Fruit fly (Drosophila melanogaster): ENCODE measurements around the gene Rlip.

Gene Rlip

DNA sequence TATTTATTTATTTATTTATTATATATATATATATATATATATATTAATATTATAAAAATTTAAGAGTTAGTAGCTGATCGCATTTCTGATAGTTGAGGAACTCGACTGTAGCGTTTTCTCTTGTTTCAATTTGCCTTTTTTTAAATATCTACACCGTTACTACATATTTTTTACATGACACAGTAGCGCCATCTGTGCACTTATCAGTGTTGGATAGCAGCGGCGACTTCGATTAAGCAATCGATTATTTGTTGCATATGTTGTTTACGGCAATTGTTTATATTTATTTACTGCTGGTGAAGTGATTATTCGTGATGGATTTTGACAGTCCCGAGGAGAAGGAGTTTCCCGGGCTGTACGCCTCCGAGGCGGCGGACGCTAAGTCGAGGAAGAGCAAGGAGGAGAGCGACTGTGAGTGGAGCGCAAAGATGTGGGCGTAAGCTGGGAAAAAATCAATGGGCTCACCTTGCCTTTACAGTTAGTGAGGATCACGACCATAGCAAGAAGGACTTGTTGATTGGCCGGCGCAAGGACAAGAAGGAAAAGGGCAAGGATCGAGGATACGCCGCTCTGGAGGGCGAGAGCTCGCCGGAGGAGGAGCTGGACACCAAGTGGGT is at the start of gene Rlip (continued):
- 0 out of 3 replicates have a peak, but pooled peaks have one; percentile 25 for TF ChIP-seq otp (GFP tag; IDR thresholded peaks at IDR 0.05)
- TF ChIP-seq Ravus (GFP tag; IDR thresholded peaks at IDR 0.05), result no peak
- TF ChIP-seq sens-2 (GFP tag; IDR thresholded peaks at IDR 0.05), result no peak
- peak; percentile 47 for TF ChIP-seq CG4820 (GFP tag; optimal IDR thresholded peaks at IDR 0.05)
- no peak for TF ChIP-seq fd96Cb (tag; optimal IDR thresholded peaks at IDR 0.05)
- TF ChIP-seq pfk (GFP tag; optimal IDR thresholded peaks at IDR 0.05), result no peak
- no peak for TF ChIP-seq CG11696 (GFP tag; IDR thresholded peaks at IDR 0.05)
- TF ChIP-seq hkb (optimal IDR thresholded peaks at IDR 0.05), result peak; percentile 8
- TF ChIP-seq hkb (GFP tag; IDR thresholded peaks at IDR 0.05), result 0 out of 2 replicates have a peak, but pooled peaks have one; percentile 31
- peak; percentile 34 for TF ChIP-seq CG17829 (tag; optimal IDR thresholded peaks at IDR 0.05)
- no peak for TF ChIP-seq prd (optimal IDR thresholded peaks at IDR 0.05)
- peak; percentile 37; the same call in 1 of the 3 replicates for TF ChIP-seq prd (GFP tag; IDR thresholded peaks at IDR 0.05)
- TF ChIP-seq CG10147 (GFP tag; optimal IDR thresholded peaks at IDR 0.05), result no peak
- peak; percentile 38; the same call in 2 of the 3 replicates for TF ChIP-seq ase (GFP tag; IDR thresholded peaks at IDR 0.05)
- TF ChIP-seq az2 (GFP tag; optimal IDR thresholded peaks at IDR 0.05), result no peak
- TF ChIP-seq CG12219 (GFP tag; optimal IDR thresholded peaks at IDR 0.05), result no peak
- TF ChIP-seq GATAe (GFP tag; conservative IDR thresholded peaks at IDR 0.05), result no peak
- 0 out of 2 replicates have a peak, but pooled peaks have one; percentile 18 for TF ChIP-seq CG14441 (GFP tag; IDR thresholded peaks at IDR 0.05)
- no peak for TF ChIP-seq CG9797 (GFP tag; optimal IDR thresholded peaks at IDR 0.05)
- no peak for TF ChIP-seq D19A (tag; optimal IDR thresholded peaks at IDR 0.05)
- TF ChIP-seq PHDP (tag; optimal IDR thresholded peaks at IDR 0.05), result no peak
- no peak for TF ChIP-seq CG5180 (GFP tag; optimal IDR thresholded peaks at IDR 0.05)
- TF ChIP-seq ap (GFP tag; IDR thresholded peaks at IDR 0.05), result no peak
- no peak for TF ChIP-seq Optix (GFP tag; IDR thresholded peaks at IDR 0.05)
- TF ChIP-seq kah (GFP tag; optimal IDR thresholded peaks at IDR 0.05), result no peak
- no peak for TF ChIP-seq CG31365 (tag; optimal IDR thresholded peaks at IDR 0.05)
- peak; percentile 14 for TF ChIP-seq CG3163 (GFP tag; optimal IDR thresholded peaks at IDR 0.05)
- no peak for TF ChIP-seq dimm (GFP tag; IDR thresholded peaks at IDR 0.05)
- TF ChIP-seq CG9817 (tag; optimal IDR thresholded peaks at IDR 0.05), result peak; percentile 47
- TF ChIP-seq stwl (tag; optimal IDR thresholded peaks at IDR 0.05), result peak; percentile 99
- TF ChIP-seq gro (GFP tag; optimal IDR thresholded peaks at IDR 0.05), result peak; percentile 64
- peak; percentile 22 for TF ChIP-seq chn (GFP tag; optimal IDR thresholded peaks at IDR 0.05)
- TF ChIP-seq wor (GFP tag; IDR thresholded peaks at IDR 0.05), result no peak
- TF ChIP-seq ssp (GFP tag; IDR thresholded peaks at IDR 0.05), result peak; percentile 60
- peak; percentile 51; the same call in 1 of the 2 replicates for TF ChIP-seq ranshi (GFP tag; IDR thresholded peaks at IDR 0.05)
- no peak for TF ChIP-seq NC2α (GFP tag; optimal IDR thresholded peaks at IDR 0.05)
- TF ChIP-seq gce (GFP tag; IDR thresholded peaks at IDR 0.05), result no peak
- peak; percentile 52 for TF ChIP-seq jumu (GFP tag; optimal IDR thresholded peaks at IDR 0.05)
- no peak for TF ChIP-seq abd-A (tag; optimal IDR thresholded peaks at IDR 0.05)
- TF ChIP-seq da (GFP tag; optimal IDR thresholded peaks at IDR 0.05), result no peak
- peak; percentile 9 for TF ChIP-seq CG15269 (tag; optimal IDR thresholded peaks at IDR 0.05)
- no peak for TF ChIP-seq NC2β (GFP tag; optimal IDR thresholded peaks at IDR 0.05)
- TF ChIP-seq ac (GFP tag; optimal IDR thresholded peaks at IDR 0.05), result no peak
- TF ChIP-seq Sox100B (GFP tag; optimal IDR thresholded peaks at IDR 0.05), result no peak
- TF ChIP-seq exex (tag; optimal IDR thresholded peaks at IDR 0.05), result peak; percentile 18
- TF ChIP-seq CG10209 (GFP tag; optimal IDR thresholded peaks at IDR 0.05), result peak; percentile 24
- TF ChIP-seq NfI (GFP tag; optimal IDR thresholded peaks at IDR 0.05), result peak; percentile 46
- TF ChIP-seq CG7963 (GFP tag; IDR thresholded peaks at IDR 0.05; ENCODE audit: partially characterized antibody), result 0 out of 3 replicates have a peak, but pooled peaks have one; percentile 41
- peak; percentile 45 for TF ChIP-seq bab2 (GFP tag; optimal IDR thresholded peaks at IDR 0.05)
- TF ChIP-seq ERR (GFP tag; optimal IDR thresholded peaks at IDR 0.05), result peak; percentile 3
- TF ChIP-seq CG8089 (GFP tag; optimal IDR thresholded peaks at IDR 0.05), result peak; percentile 44
